Worm (Caenorhabditis elegans) whole organism, young adult: ENCODE data around the gene rfc-1.

Experiments used
- B0261.1 ChIP-seq: sonication (generic microtip); optimal IDR thresholded peaks from 2 replicates; lab custom pipeline; 2016; ENCODE audit warnings: mild to moderate bottlenecking, missing genetic modification characterization, moderate library complexity, missing compliant biosample characterization
- F10E7.11 ChIP-seq: sonication (generic microtip); optimal IDR thresholded peaks from 2 replicates; lab custom pipeline; 2017; ENCODE audit warnings: mild to moderate bottlenecking, missing genetic modification characterization, moderate library complexity, missing compliant biosample characterization
- F22D6.2 ChIP-seq: sonication (generic microtip); optimal IDR thresholded peaks from 2 replicates; lab custom pipeline; 2016; ENCODE audit warnings: mild to moderate bottlenecking, missing genetic modification characterization, missing compliant biosample characterization
- F49E8.2 ChIP-seq: sonication (generic microtip); optimal IDR thresholded peaks from 3 replicates; lab custom pipeline; 2017; ENCODE audit warnings: missing genetic modification characterization, mild to moderate bottlenecking, missing compliant biosample characterization, antibody characterized with exemption, moderate library complexity; ENCODE audit not compliant: insufficient read depth
- F52B5.7 ChIP-seq: sonication (generic microtip); optimal IDR thresholded peaks from 2 replicates; lab custom pipeline; 2016; ENCODE audit warnings: mild to moderate bottlenecking, missing genetic modification characterization, missing compliant biosample characterization
- K11D2.4 ChIP-seq: fragments of 200-800 bp; sonication (Bioruptor generic); IDR thresholded peaks from 2 replicates; pipeline ENCODE4 v1.3.6; 2022; ENCODE audit warnings: missing genetic modification reagents, missing genetic modification characterization, missing compliant biosample characterization
- K12H6.12 ChIP-seq: fragments of 200-800 bp; sonication (Bioruptor generic); optimal IDR thresholded peaks from 2 replicates; lab custom pipeline; 2018; ENCODE audit warnings: mild to moderate bottlenecking, missing genetic modification characterization, missing compliant biosample characterization
- T07F8.4 ChIP-seq: sonication (generic microtip); optimal IDR thresholded peaks from 2 replicates; lab custom pipeline; 2016; ENCODE audit warnings: mild to moderate bottlenecking, missing genetic modification characterization, moderate library complexity, missing compliant biosample characterization
- Y56A3A.18 ChIP-seq: fragments of 200-800 bp; sonication (Bioruptor generic); IDR thresholded peaks from 2 replicates; pipeline ENCODE4 v1.3.6; 2022; ENCODE audit warnings: missing genetic modification reagents, missing genetic modification characterization, missing compliant biosample characterization
- Y95B8A.8 ChIP-seq: fragments of 200-800 bp; sonication (Bioruptor generic); IDR thresholded peaks from 2 replicates; pipeline ENCODE4 v1.3.6; 2022; ENCODE audit warnings: missing genetic modification reagents, missing genetic modification characterization, missing compliant biosample characterization
- ama-1 ChIP-seq, 3 experiments: fragments of 150-350 bp in 1 of 3; sonication (generic microtip) in 2 of 3; optimal IDR thresholded peaks; 2 replicates each; lab custom pipeline; 2014 to 2018; ENCODE audit warnings: missing biosample characterization in 2 of 3, missing genetic modification characterization in 2 of 3, missing genetic modification reagents in 2 of 3
- aptf-2 ChIP-seq: fragments of 200-800 bp; sonication (Bioruptor generic); conservative IDR thresholded peaks from 2 replicates; pipeline ENCODE4 v1.3.6; 2022; ENCODE audit warnings: missing genetic modification reagents, missing genetic modification characterization, missing compliant biosample characterization
- attf-5 ChIP-seq: fragments of 200-800 bp; sonication (Bioruptor generic); optimal IDR thresholded peaks from 2 replicates; lab custom pipeline; 2018; ENCODE audit warnings: mild to moderate bottlenecking, missing genetic modification characterization, missing compliant biosample characterization
- bed-2 ChIP-seq: fragments of 200-800 bp; sonication (Bioruptor generic); IDR thresholded peaks from 2 replicates; pipeline ENCODE4 v1.3.6; 2022; ENCODE audit warnings: missing genetic modification reagents, missing genetic modification characterization, missing compliant biosample characterization
- ccch-3 ChIP-seq: fragments of 200-800 bp; sonication (Bioruptor generic); optimal IDR thresholded peaks from 2 replicates; lab custom pipeline; 2018; ENCODE audit warnings: mild to moderate bottlenecking, missing genetic modification characterization, missing compliant biosample characterization
- cebp-1 ChIP-seq, 2 experiments: fragments of 200-800 bp in 1 of 2; sonication (Bioruptor generic) in 1 of 2; sonication (generic microtip) in 1 of 2; IDR thresholded peaks in 1 of 2; optimal IDR thresholded peaks in 1 of 2; 2 replicates each; pipeline versions ENCODE4 v1.3.6 to Lab custom; 2017 to 2022; ENCODE audit warnings: missing compliant biosample characterization in 2 of 2, missing genetic modification characterization in 2 of 2, mild to moderate bottlenecking in 1 of 2, missing genetic modification reagents in 1 of 2, moderate library complexity in 1 of 2
- cebp-2 ChIP-seq: fragments of 200-800 bp; sonication (Bioruptor generic); IDR thresholded peaks from 2 replicates; pipeline ENCODE4 v1.3.6; 2022; ENCODE audit warnings: missing genetic modification characterization, missing compliant biosample characterization
- ceh-40 ChIP-seq: fragments of 200-800 bp; sonication (Bioruptor generic); IDR thresholded peaks from 2 replicates; pipeline ENCODE4 v1.3.6; 2022; ENCODE audit warnings: missing genetic modification characterization, missing compliant biosample characterization
- ceh-91 ChIP-seq: fragments of 200-800 bp; sonication (Bioruptor generic); IDR thresholded peaks from 2 replicates; pipeline ENCODE4 v1.3.6; 2022; ENCODE audit warnings: missing genetic modification reagents, missing genetic modification characterization, missing compliant biosample characterization
- dox-1 ChIP-seq: fragments of 200-800 bp; sonication (Bioruptor generic); IDR thresholded peaks from 2 replicates; pipeline ENCODE4 v1.3.6; 2022; ENCODE audit warnings: missing genetic modification reagents, missing genetic modification characterization, missing compliant biosample characterization
- dpff-1 ChIP-seq: sonication (generic microtip); optimal IDR thresholded peaks from 2 replicates; lab custom pipeline; 2017; ENCODE audit warnings: mild to moderate bottlenecking, missing genetic modification characterization, missing compliant biosample characterization
- efl-1 ChIP-seq: fragments of 150-350 bp; optimal IDR thresholded peaks from 2 replicates; lab custom pipeline; 2014; ENCODE audit warnings: missing biosample characterization, missing genetic modification reagents, missing genetic modification characterization
- egl-44 ChIP-seq: fragments of 200-800 bp; sonication (Bioruptor generic); IDR thresholded peaks from 2 replicates; pipeline ENCODE4 v1.3.6; 2022; ENCODE audit warnings: missing genetic modification reagents, missing genetic modification characterization, missing compliant biosample characterization
- gei-17 ChIP-seq: fragments of 200-800 bp; sonication (Bioruptor generic); optimal IDR thresholded peaks from 2 replicates; lab custom pipeline; 2018; ENCODE audit warnings: mild to moderate bottlenecking, missing genetic modification characterization, missing compliant biosample characterization
- hlh-12 ChIP-seq: sonication (generic microtip); optimal IDR thresholded peaks from 2 replicates; lab custom pipeline; 2016; ENCODE audit warnings: missing genetic modification characterization, missing compliant biosample characterization
- hsf-1 ChIP-seq: fragments of 200-800 bp; sonication (Bioruptor generic); IDR thresholded peaks from 2 replicates; pipeline ENCODE4 v1.3.6; 2022; ENCODE audit warnings: missing genetic modification reagents, missing genetic modification characterization, missing compliant biosample characterization
- let-526 ChIP-seq: fragments of 200-800 bp; sonication (Bioruptor generic); IDR thresholded peaks from 2 replicates; pipeline ENCODE4 v1.3.6; 2022; ENCODE audit warnings: missing genetic modification reagents, missing genetic modification characterization, missing compliant biosample characterization
- lir-1 ChIP-seq: fragments of 200-800 bp; sonication (Bioruptor generic); conservative IDR thresholded peaks from 2 replicates; pipeline ENCODE4 v1.3.6; 2022; ENCODE audit warnings: missing genetic modification reagents, missing genetic modification characterization, missing compliant biosample characterization
- madf-10 ChIP-seq: sonication (generic microtip); optimal IDR thresholded peaks from 2 replicates; lab custom pipeline; 2016; ENCODE audit warnings: mild to moderate bottlenecking, missing genetic modification characterization, missing compliant biosample characterization
- madf-6 ChIP-seq: fragments of 200-800 bp; sonication (Bioruptor generic); IDR thresholded peaks from 2 replicates; pipeline ENCODE4 v1.3.6; 2022; ENCODE audit warnings: missing genetic modification reagents, missing genetic modification characterization, missing compliant biosample characterization
- madf-8 ChIP-seq: fragments of 200-800 bp; sonication (Bioruptor generic); conservative IDR thresholded peaks from 2 replicates; pipeline ENCODE4 v1.3.6; 2022; ENCODE audit warnings: missing genetic modification reagents, missing genetic modification characterization, missing compliant biosample characterization
- mcd-1 ChIP-seq: fragments of 200-800 bp; sonication (Bioruptor generic); IDR thresholded peaks from 2 replicates; pipeline ENCODE4 v1.3.6; 2022; ENCODE audit warnings: missing genetic modification reagents, missing genetic modification characterization, missing compliant biosample characterization
- nfyb-1 ChIP-seq: fragments of 200-800 bp; sonication (Bioruptor generic); IDR thresholded peaks from 2 replicates; pipeline ENCODE4 v1.3.6; 2022; ENCODE audit warnings: missing genetic modification reagents, missing genetic modification characterization, missing compliant biosample characterization
- pha-4 ChIP-seq: fragments of 150-350 bp; sonication (generic microtip); optimal IDR thresholded peaks from 2 replicates; lab custom pipeline; 2014; ENCODE audit warnings: missing biosample characterization, missing genetic modification reagents, missing genetic modification characterization
- rcor-1 ChIP-seq: fragments of 200-800 bp; sonication (Bioruptor generic); IDR thresholded peaks from 2 replicates; pipeline ENCODE4 v1.3.6; 2022; ENCODE audit warnings: missing genetic modification reagents, missing genetic modification characterization, missing compliant biosample characterization
- rpc-1 ChIP-seq, 2 experiments: fragments of 150-350 bp in 1 of 2; sonication (generic microtip) in 1 of 2; optimal IDR thresholded peaks; 2 replicates each; lab custom pipeline; 2014 to 2018; ENCODE audit warnings: missing biosample characterization in 1 of 2, missing genetic modification characterization in 1 of 2, missing genetic modification reagents in 1 of 2, missing genotype in 1 of 2
- sdz-38 ChIP-seq: sonication (generic microtip); optimal IDR thresholded peaks from 2 replicates; lab custom pipeline; 2016; ENCODE audit warnings: missing genotype, missing genetic modification characterization, missing compliant biosample characterization
- sea-2 ChIP-seq: fragments of 200-800 bp; sonication (Bioruptor generic); IDR thresholded peaks from 2 replicates; pipeline ENCODE4 v1.3.6; 2022; ENCODE audit warnings: missing genetic modification characterization, missing compliant biosample characterization
- snpc-1.1 ChIP-seq: sonication (generic microtip); optimal IDR thresholded peaks from 2 replicates; lab custom pipeline; 2017; ENCODE audit warnings: missing genetic modification characterization, mild to moderate bottlenecking, missing compliant biosample characterization, antibody characterized with exemption, moderate library complexity, missing genotype, missing genetic modification reagents; ENCODE audit not compliant: insufficient read depth
- tlf-1 ChIP-seq: fragments of 200-800 bp; sonication (Bioruptor generic); optimal IDR thresholded peaks from 2 replicates; lab custom pipeline; 2018; ENCODE audit warnings: mild to moderate bottlenecking, missing genetic modification characterization, missing compliant biosample characterization
- xnd-1 ChIP-seq: sonication (generic microtip); optimal IDR thresholded peaks from 2 replicates; lab custom pipeline; 2016; ENCODE audit warnings: missing genotype, missing genetic modification reagents, missing genetic modification characterization, missing compliant biosample characterization
- zfh-2 ChIP-seq: fragments of 200-800 bp; sonication (Bioruptor generic); conservative IDR thresholded peaks from 2 replicates; pipeline ENCODE4 v1.3.6; 2022; ENCODE audit warnings: missing genetic modification reagents, missing genetic modification characterization, missing compliant biosample characterization
- zim-3 ChIP-seq: sonication (generic microtip); optimal IDR thresholded peaks from 2 replicates; lab custom pipeline; 2017; ENCODE audit warnings: mild to moderate bottlenecking, missing genetic modification characterization, moderate library complexity, missing compliant biosample characterization

The rfc-1 gene

ce11 chrV:14684359-14685312 lies 38.9 kb upstream of the rfc-1 start, which contains the start of gene hsp-90:
TSS of gene hsp-90 (plus strand) at chrV:14684918.
- TF ChIP-seq Y56A3A.18 (GFP tag; lab: Robert Waterston, UW) (no peak), xnd-1 (tag; lab: Kevin White, UChicago) (peak; percentile 23), ccch-3 (GFP tag; lab: Kevin White, UChicago) (no peak), attf-5 (GFP tag; lab: Kevin White, UChicago) (no peak), ama-1 (optimal IDR thresholded peaks at IDR 0.05; lab: Kevin White, UChicago) (peak; percentile 45), ama-1 (GFP tag; optimal IDR thresholded peaks at IDR 0.05; lab: Kevin White, UChicago) (no peak), snpc-1.1 (tag; lab: Kevin White, UChicago) (no peak), egl-44 (GFP tag; lab: Robert Waterston, UW) (no peak), rcor-1 (GFP tag; lab: Robert Waterston, UW) (no peak), madf-8 (peak; percentile 56; the same call in 1 of the 2 replicates), madf-6 (GFP tag; lab: Robert Waterston, UW) (peak; percentile 73), sea-2 (GFP tag; lab: Robert Waterston, UW) (no peak), tlf-1 (GFP tag; lab: Kevin White, UChicago) (no peak), F52B5.7 (tag; lab: Kevin White, UChicago) (no peak), K11D2.4 (GFP tag; lab: Robert Waterston, UW) (no peak), hsf-1 (GFP tag; lab: Robert Waterston, UW) (peak; percentile 54; the same call in 1 of the 2 replicates), cebp-1 (GFP tag; IDR thresholded peaks at IDR 0.05; lab: Robert Waterston, UW) (no peak), cebp-1 (tag; optimal IDR thresholded peaks at IDR 0.05; lab: Kevin White, UChicago) (peak; percentile 79), sdz-38 (no peak), ceh-40 (GFP tag; lab: Robert Waterston, UW) (no peak), efl-1 (peak; percentile 26), gei-17 (no peak)
- TF ChIP-seq, all 124 proteins: peak for 7

ce11 chrV:14683926-14684325 lies 38.1 kb upstream of the rfc-1 start:
- TF ChIP-seq madf-10 (tag; lab: Kevin White, UChicago) = no peak
- TF ChIP-seq sea-2 (GFP tag; lab: Robert Waterston, UW) = no peak
- no peak for TF ChIP-seq aptf-2 (GFP tag; lab: Robert Waterston, UW)
- TF ChIP-seq K12H6.12 (tag; lab: Kevin White, UChicago) = no peak
- no peak for TF ChIP-seq Y95B8A.8
- TF ChIP-seq T07F8.4 (tag; lab: Kevin White, UChicago) = no peak
- no peak for TF ChIP-seq rpc-1 (optimal IDR thresholded peaks at IDR 0.05; lab: Kevin White, UChicago)
- TF ChIP-seq rpc-1 (tag; optimal IDR thresholded peaks at IDR 0.05; lab: Kevin White, UChicago) = no peak
- TF ChIP-seq B0261.1 (tag; lab: Kevin White, UChicago) = no peak
- no peak for TF ChIP-seq lir-1 (GFP tag; lab: Robert Waterston, UW)
- no peak for TF ChIP-seq hlh-12 (tag; lab: Kevin White, UChicago)
- no peak for TF ChIP-seq cebp-2
- no peak for TF ChIP-seq sdz-38
- TF ChIP-seq zim-3 (tag; lab: Kevin White, UChicago) = no peak
- TF ChIP-seq let-526 (GFP tag; lab: Robert Waterston, UW) = no peak
- TF ChIP-seq pha-4 (tag; lab: Kevin White, UChicago) = no peak

ce11 chrV:14683291-14683690 lies 37.5 kb upstream of the rfc-1 start:
- TF ChIP-seq nfyb-1 (GFP tag; lab: Robert Waterston, UW) (0 out of 2 replicates have a peak, but pooled peaks have one; percentile 40), F22D6.2 (tag; lab: Kevin White, UChicago) (no peak), F49E8.2 (no peak), hsf-1 (GFP tag; lab: Robert Waterston, UW) (0 out of 2 replicates have a peak, but pooled peaks have one; percentile 23), F52B5.7 (tag; lab: Kevin White, UChicago) (no peak), dpff-1 (tag; lab: Kevin White, UChicago) (no peak), dox-1 (GFP tag; lab: Robert Waterston, UW) (0 out of 2 replicates have a peak, but pooled peaks have one; percentile 4), F10E7.11 (tag; lab: Kevin White, UChicago) (no peak), ceh-91 (GFP tag; lab: Robert Waterston, UW) (no peak), zfh-2 (GFP tag; lab: Robert Waterston, UW) (no peak), bed-2 (GFP tag; lab: Robert Waterston, UW) (no peak), mcd-1 (no peak), cebp-1 (GFP tag; IDR thresholded peaks at IDR 0.05; lab: Robert Waterston, UW) (no peak), cebp-1 (tag; optimal IDR thresholded peaks at IDR 0.05; lab: Kevin White, UChicago) (no peak)
